Fruit fly (Drosophila melanogaster) whole organism, embryonic: ENCODE results near the gene CG9184.

ENCODE experiments used
- Asciz ChIP-seq: fragments of 200-800 bp; sonication (Bioruptor generic); optimal IDR thresholded peaks from 2 replicates; lab custom pipeline; 2017; ENCODE audit warnings: missing biosample characterization, mild to moderate bottlenecking, missing genetic modification characterization, missing genetic modification reagents
- B-H2 ChIP-seq: fragments of 200-800 bp; sonication (Bioruptor generic); optimal IDR thresholded peaks from 2 replicates; lab custom pipeline; 2018; ENCODE audit warnings: missing biosample characterization, mild to moderate bottlenecking, missing genetic modification characterization
- CG1024 ChIP-seq: fragments of 200-800 bp; sonication (Bioruptor generic); IDR thresholded peaks from 2 replicates; pipeline ENCODE4 v1.3.6; 2022; ENCODE audit warnings: missing biosample characterization, missing genetic modification characterization
- CG12299 ChIP-seq: fragments of 200-800 bp; sonication (Bioruptor generic); optimal IDR thresholded peaks from 2 replicates; lab custom pipeline; 2018; ENCODE audit warnings: missing biosample characterization, mild to moderate bottlenecking, missing genetic modification characterization
- CG15479 ChIP-seq: fragments of 200-800 bp; sonication (Bioruptor generic); optimal IDR thresholded peaks from 3 replicates; lab custom pipeline; 2019; ENCODE audit warnings: missing biosample characterization, mild to moderate bottlenecking, missing genetic modification characterization, moderate library complexity
- CG17912 ChIP-seq: fragments of 200-800 bp; sonication (Bioruptor generic); optimal IDR thresholded peaks from 2 replicates; lab custom pipeline; 2018; ENCODE audit warnings: missing biosample characterization, mild to moderate bottlenecking, missing genetic modification characterization
- CG31441 ChIP-seq: fragments of 200-800 bp; sonication (Bioruptor generic); IDR thresholded peaks from 2 replicates; pipeline ENCODE4 v1.3.6; 2022; ENCODE audit warnings: missing biosample characterization, missing genetic modification characterization
- CG3163 ChIP-seq: fragments of 200-800 bp; sonication (Bioruptor generic); optimal IDR thresholded peaks from 3 replicates; lab custom pipeline; 2016; ENCODE audit warnings: missing biosample characterization, missing genetic modification characterization
- CG3281 ChIP-seq: fragments of 200-800 bp; sonication (Bioruptor generic); optimal IDR thresholded peaks from 3 replicates; lab custom pipeline; 2017; ENCODE audit warnings: missing biosample characterization, mild to moderate bottlenecking, missing genetic modification characterization
- CG4617 ChIP-seq: fragments of 200-800 bp; sonication (Bioruptor generic); optimal IDR thresholded peaks from 3 replicates; lab custom pipeline; 2016; ENCODE audit warnings: missing biosample characterization, missing genetic modification characterization, borderline replicate concordance
- CG6765 ChIP-seq: fragments of 200-800 bp; sonication (Bioruptor generic); optimal IDR thresholded peaks from 3 replicates; lab custom pipeline; 2017; ENCODE audit warnings: missing biosample characterization, mild to moderate bottlenecking, missing genetic modification characterization
- CG6791 ChIP-seq: fragments of 200-800 bp; sonication (Bioruptor generic); IDR thresholded peaks from 3 replicates; pipeline ENCODE4 v1.3.6; 2022; ENCODE audit warnings: missing biosample characterization, missing genetic modification characterization; ENCODE audit not compliant: partially characterized antibody
- CG6813 ChIP-seq: fragments of 200-800 bp; sonication (Bioruptor generic); optimal IDR thresholded peaks from 2 replicates; lab custom pipeline; 2017; ENCODE audit warnings: missing biosample characterization, missing genetic modification characterization, mild to moderate bottlenecking, moderate library complexity, missing genetic modification reagents
- CG7963 ChIP-seq: fragments of 200-800 bp; sonication (Bioruptor generic); IDR thresholded peaks from 3 replicates; pipeline ENCODE4 v1.3.6; 2022; ENCODE audit warnings: missing biosample characterization, missing genetic modification characterization; ENCODE audit not compliant: partially characterized antibody
- CG8765 ChIP-seq: fragments of 200-800 bp; sonication (Bioruptor generic); IDR thresholded peaks from 2 replicates; pipeline ENCODE4 v1.3.6; 2022; ENCODE audit warnings: missing biosample characterization, missing genetic modification characterization
- Chrac-16 ChIP-seq: fragments of 200-800 bp; sonication (Bioruptor generic); optimal IDR thresholded peaks from 3 replicates; lab custom pipeline; 2016; ENCODE audit warnings: missing biosample characterization, missing genetic modification characterization
- GATAe ChIP-seq: fragments of 200-800 bp; sonication (Bioruptor generic); conservative IDR thresholded peaks from 2 replicates; pipeline ENCODE4 v1.3.6; 2022; ENCODE audit warnings: missing biosample characterization, missing genetic modification characterization
- HLH4C ChIP-seq: fragments of 200-800 bp; sonication (Bioruptor generic); IDR thresholded peaks from 3 replicates; pipeline ENCODE4 v1.3.6; 2022; ENCODE audit warnings: missing biosample characterization, missing genetic modification characterization; ENCODE audit not compliant: partially characterized antibody
- Hmr ChIP-seq: fragments of 200-800 bp; sonication (Bioruptor generic); optimal IDR thresholded peaks from 3 replicates; lab custom pipeline; 2017; ENCODE audit warnings: mild to moderate bottlenecking, missing biosample characterization, missing genetic modification reagents, missing genetic modification characterization
- Hr39 ChIP-seq: fragments of >200 bp; optimal IDR thresholded peaks from 2 replicates; lab custom pipeline; 2017
- Jarid2 ChIP-seq: fragments of 200-800 bp; sonication (Bioruptor generic); optimal IDR thresholded peaks from 3 replicates; lab custom pipeline; 2017; ENCODE audit warnings: mild to moderate bottlenecking, missing biosample characterization, missing genetic modification reagents, missing genetic modification characterization
- Max ChIP-seq: fragments of 200-800 bp; sonication (Bioruptor generic); optimal IDR thresholded peaks from 2 replicates; lab custom pipeline; 2016; ENCODE audit warnings: missing biosample characterization, mild to moderate bottlenecking, missing genetic modification characterization
- NC2α ChIP-seq: fragments of 200-800 bp; sonication (Bioruptor generic); optimal IDR thresholded peaks from 2 replicates; lab custom pipeline; 2016; ENCODE audit warnings: missing biosample characterization, missing genetic modification characterization
- NFAT ChIP-seq: fragments of 200-800 bp; sonication (Bioruptor generic); IDR thresholded peaks from 2 replicates; pipeline ENCODE4 v1.3.6; 2022; ENCODE audit warnings: missing biosample characterization, missing genetic modification characterization
- Oaz ChIP-seq: fragments of 200-800 bp; sonication (Bioruptor generic); IDR thresholded peaks from 2 replicates; pipeline ENCODE4 v1.3.6; 2022; ENCODE audit warnings: missing biosample characterization, missing genetic modification characterization
- Rfx ChIP-seq: fragments of 200-800 bp; sonication (Bioruptor generic); IDR thresholded peaks from 2 replicates; pipeline ENCODE4 v1.3.6; 2022; ENCODE audit warnings: missing biosample characterization, missing genetic modification characterization
- Sry-δ ChIP-seq: fragments of 200-800 bp; sonication (Bioruptor generic); optimal IDR thresholded peaks from 2 replicates; lab custom pipeline; 2016; ENCODE audit warnings: missing biosample characterization, missing genetic modification characterization
- az2 ChIP-seq: fragments of 200-800 bp; sonication (Bioruptor generic); optimal IDR thresholded peaks from 3 replicates; lab custom pipeline; 2016; ENCODE audit warnings: missing biosample characterization, missing genetic modification characterization
- dm ChIP-seq: fragments of 200-800 bp; sonication (Bioruptor generic); optimal IDR thresholded peaks from 3 replicates; lab custom pipeline; 2016; ENCODE audit warnings: missing biosample characterization, missing genetic modification characterization
- dmrt11E ChIP-seq: fragments of 200-800 bp; sonication (Bioruptor generic); optimal IDR thresholded peaks from 3 replicates; lab custom pipeline; 2018; ENCODE audit warnings: missing biosample characterization, mild to moderate bottlenecking, missing genetic modification characterization, moderate library complexity
- dpn ChIP-seq, 2 experiments: fragments of 200-800 bp; sonication (Bioruptor generic); optimal IDR thresholded peaks; 3 replicates each; lab custom pipeline; 2016; ENCODE audit warnings: missing biosample characterization in 2 of 2, missing genetic modification characterization in 2 of 2
- gsb ChIP-seq: fragments of 200-800 bp; sonication (Bioruptor generic); IDR thresholded peaks from 2 replicates; pipeline ENCODE4 v1.3.6; 2022; ENCODE audit warnings: missing biosample characterization, missing genetic modification characterization
- hth ChIP-seq: fragments of >200 bp; optimal IDR thresholded peaks from 2 replicates; lab custom pipeline; 2017; ENCODE audit warnings: inconsistent platforms
- jing ChIP-seq: fragments of 200-800 bp; sonication (Bioruptor generic); optimal IDR thresholded peaks from 2 replicates; lab custom pipeline; 2018; ENCODE audit warnings: missing biosample characterization, mild to moderate bottlenecking, missing genetic modification characterization
- jumu ChIP-seq: fragments of 200-800 bp; sonication (Bioruptor generic); optimal IDR thresholded peaks from 3 replicates; lab custom pipeline; 2016; ENCODE audit warnings: missing biosample characterization, missing genetic modification characterization
- ken ChIP-seq: fragments of 200-800 bp; sonication (Bioruptor generic); IDR thresholded peaks from 3 replicates; pipeline ENCODE4 v1.3.6; 2022; ENCODE audit warnings: missing biosample characterization, missing genetic modification characterization
- knrl ChIP-seq: fragments of 200-800 bp; sonication (Bioruptor generic); IDR thresholded peaks from 3 replicates; pipeline ENCODE4 v1.3.6; 2022; ENCODE audit warnings: missing biosample characterization, missing genetic modification characterization; ENCODE audit not compliant: partially characterized antibody
- lab ChIP-seq: fragments of 200-800 bp; sonication (Bioruptor generic); optimal IDR thresholded peaks from 3 replicates; lab custom pipeline; 2017; ENCODE audit warnings: missing biosample characterization, missing genetic modification characterization, mild to moderate bottlenecking, moderate library complexity, missing genetic modification reagents
- lmd ChIP-seq: fragments of 200-800 bp; sonication (Bioruptor generic); IDR thresholded peaks from 2 replicates; pipeline ENCODE4 v1.3.6; 2022; ENCODE audit warnings: missing biosample characterization, missing genetic modification characterization
- otp ChIP-seq: fragments of 200-800 bp; sonication (Bioruptor generic); IDR thresholded peaks from 3 replicates; pipeline ENCODE4, ENCODE4 v1.3.6; 2022; ENCODE audit warnings: missing biosample characterization, missing genetic modification characterization
- rib ChIP-seq: fragments of 200-800 bp; sonication (Bioruptor generic); IDR thresholded peaks from 2 replicates; pipeline ENCODE4 v1.3.6; 2022; ENCODE audit warnings: missing biosample characterization, missing genetic modification characterization
- sc ChIP-seq, 3 experiments: fragments of >200 bp in 2 of 3; fragments of 200-800 bp in 1 of 3; sonication (Bioruptor generic) in 1 of 3; optimal IDR thresholded peaks; 2 replicates in 2 of 3; 3 replicates in 1 of 3; lab custom pipeline; 2017; ENCODE audit warnings: mild to moderate bottlenecking in 1 of 3, missing biosample characterization in 1 of 3, missing genetic modification characterization in 1 of 3, missing genetic modification reagents in 1 of 3
- sens-2 ChIP-seq: fragments of 200-800 bp; sonication (Bioruptor generic); IDR thresholded peaks from 2 replicates; pipeline ENCODE4 v1.3.6; 2022; ENCODE audit warnings: missing biosample characterization, missing genetic modification characterization
- sim ChIP-seq: fragments of 200-800 bp; sonication (Bioruptor generic); IDR thresholded peaks from 2 replicates; pipeline ENCODE4 v1.3.6; 2022; ENCODE audit warnings: missing biosample characterization, missing genetic modification characterization
- sqz ChIP-seq: fragments of 200-800 bp; sonication (Bioruptor generic); optimal IDR thresholded peaks from 3 replicates; lab custom pipeline; 2018; ENCODE audit warnings: missing biosample characterization, mild to moderate bottlenecking, missing genetic modification characterization
- stwl ChIP-seq: fragments of 200-800 bp; sonication (Bioruptor generic); optimal IDR thresholded peaks from 3 replicates; lab custom pipeline; 2018; ENCODE audit warnings: missing biosample characterization, mild to moderate bottlenecking, missing genetic modification characterization, moderate library complexity
- tgo ChIP-seq: fragments of 200-800 bp; sonication (Bioruptor generic); IDR thresholded peaks from 3 replicates; pipeline ENCODE4 v1.3.6; 2022; ENCODE audit warnings: missing biosample characterization, missing genetic modification characterization
- twi ChIP-seq: fragments of 200-800 bp; optimal IDR thresholded peaks from 2 replicates; lab custom pipeline; 2019; ENCODE audit warnings: missing biosample characterization, mild to moderate bottlenecking, missing genetic modification characterization, moderate library complexity
- tx ChIP-seq: fragments of 200-800 bp; sonication (Bioruptor generic); optimal IDR thresholded peaks from 2 replicates; lab custom pipeline; 2016; ENCODE audit warnings: missing biosample characterization, missing genetic modification characterization
- z ChIP-seq: fragments of 200-800 bp; sonication (Bioruptor generic); IDR thresholded peaks from 3 replicates; pipeline ENCODE4 v1.3.6; 2022; ENCODE audit warnings: missing biosample characterization, missing genetic modification characterization

CG9184 gene

dm6 chr3L:1300076-1300635, 22.4 kb downstream of the CG9184 start (continued):
- TF ChIP-seq jing (GFP tag; lab: Kevin White, UChicago), result no peak
- peak; percentile 56 for TF ChIP-seq Oaz (GFP tag; lab: Robert Waterston, UW)
- no peak for TF ChIP-seq B-H2 (GFP tag; lab: Kevin White, UChicago)
- TF ChIP-seq Asciz (GFP tag; lab: Kevin White, UChicago), result peak; percentile 74
- TF ChIP-seq Jarid2 (GFP tag; lab: Kevin White, UChicago), result peak; percentile 53
- no peak for TF ChIP-seq CG6791 (GFP tag; lab: Robert Waterston, UW)
- peak; percentile 35; the same call in 1 of the 2 replicates for TF ChIP-seq NFAT (GFP tag; lab: Robert Waterston, UW)
- TF ChIP-seq Rfx (GFP tag; lab: Robert Waterston, UW), result peak; percentile 77
- peak; percentile 67 for TF ChIP-seq CG12299 (tag; lab: Kevin White, UChicago)
- TF ChIP-seq HLH4C (GFP tag; lab: Robert Waterston, UW), result no peak
- peak; percentile 61; the same call in 1 of the 2 replicates for TF ChIP-seq CG8765 (GFP tag; lab: Robert Waterston, UW)
- TF ChIP-seq sens-2 (GFP tag; lab: Robert Waterston, UW), result no peak; the same call in none of the 2 replicates
- no peak for TF ChIP-seq hth (lab: Kevin White, UChicago)
- TF ChIP-seq dpn (GFP tag; optimal IDR thresholded peaks at IDR 0.05; lab: Kevin White, UChicago), result peak; percentile 12 to 81
- TF ChIP-seq twi (tag; lab: Kevin White, UChicago), result peak; percentile 96
- TF ChIP-seq Max (GFP tag; lab: Kevin White, UChicago), result peak; percentile 80
- TF ChIP-seq CG7963, result no peak
- no peak for TF ChIP-seq CG3163 (GFP tag; lab: Kevin White, UChicago)
- TF ChIP-seq tgo (GFP tag; lab: Robert Waterston, UW), result peak; percentile 79
- peak; percentile 83 for TF ChIP-seq lmd
- TF ChIP-seq Chrac-16 (GFP tag; lab: Kevin White, UChicago), result peak; percentile 68
- TF ChIP-seq ken (GFP tag; lab: Robert Waterston, UW), result peak; percentile 72; the same call in 2 of the 3 replicates
- peak; percentile 20 for TF ChIP-seq CG6765
- TF ChIP-seq az2 (GFP tag; lab: Kevin White, UChicago), result peak; percentile 75
- no peak for TF ChIP-seq gsb (GFP tag; lab: Robert Waterston, UW)
- no peak; the same call in 1 of the 2 replicates for TF ChIP-seq rib (GFP tag; lab: Robert Waterston, UW)
- no peak for TF ChIP-seq Hr39 (lab: Kevin White, UChicago)
- peak; percentile 79 for TF ChIP-seq CG6813 (GFP tag; lab: Kevin White, UChicago)
- TF ChIP-seq NC2α (GFP tag; lab: Kevin White, UChicago), result no peak
- no peak for TF ChIP-seq z (GFP tag; lab: Robert Waterston, UW)
- peak; percentile 17 for TF ChIP-seq CG15479 (GFP tag; lab: Kevin White, UChicago)
- TF ChIP-seq stwl (tag; lab: Kevin White, UChicago), result peak; percentile 7
- peak; percentile 84 for TF ChIP-seq CG3281 (GFP tag; lab: Kevin White, UChicago)
- TF ChIP-seq sim (GFP tag; lab: Robert Waterston, UW), result peak; percentile 69; the same call in 1 of the 2 replicates
- TF ChIP-seq CG17912 (GFP tag; lab: Kevin White, UChicago), result no peak
- TF ChIP-seq Sry-δ (GFP tag; lab: Kevin White, UChicago), result no peak
- TF ChIP-seq otp (GFP tag; lab: Robert Waterston, UW), result peak; percentile 69; the same call in 2 of the 3 replicates
- peak; percentile 90 for TF ChIP-seq dmrt11E
- TF ChIP-seq CG1024 (GFP tag; lab: Robert Waterston, UW), result 0 out of 2 replicates have a peak, but pooled peaks have one; percentile 16
- TF ChIP-seq sc (optimal IDR thresholded peaks at IDR 0.05; lab: Kevin White, UChicago), result no peak
- peak; percentile 79 for TF ChIP-seq sc (GFP tag; optimal IDR thresholded peaks at IDR 0.05; lab: Kevin White, UChicago)
- no peak for TF ChIP-seq jumu (GFP tag; lab: Kevin White, UChicago)
- peak; percentile 88 for TF ChIP-seq lab (GFP tag; lab: Kevin White, UChicago)
- peak; percentile 97 for TF ChIP-seq CG31441 (GFP tag; lab: Robert Waterston, UW)
- TF ChIP-seq Hmr, result peak; percentile 79
- no peak for TF ChIP-seq GATAe (GFP tag; lab: Robert Waterston, UW)
- TF ChIP-seq knrl (GFP tag; lab: Robert Waterston, UW), result no peak
- TF ChIP-seq dm (GFP tag; lab: Kevin White, UChicago), result no peak
- no peak for TF ChIP-seq tx (GFP tag; lab: Kevin White, UChicago)
- TF ChIP-seq sqz (GFP tag; lab: Kevin White, UChicago), result no peak
- TF ChIP-seq CG4617 (GFP tag; lab: Kevin White, UChicago), result peak; percentile 61
